Worm (Caenorhabditis elegans): ENCODE data around the gene Y39A1A.9.

The Y39A1A.9 gene

ce11 chrIII:10651634-10652033 is 18.3 kb upstream of the Y39A1A.9 start:
- no peak for TF ChIP-seq sem-4 (tag; optimal IDR thresholded peaks at IDR 0.05)
- TF ChIP-seq nhr-21 (tag; optimal IDR thresholded peaks at IDR 0.05): no peak
- TF ChIP-seq aly-2 (tag; optimal IDR thresholded peaks at IDR 0.05): no peak
- TF ChIP-seq lsy-2 (tag; optimal IDR thresholded peaks at IDR 0.05): peak; percentile 38 to 61
- TF ChIP-seq lin-11 (tag; optimal IDR thresholded peaks at IDR 0.05): peak; percentile 34
- no peak for TF ChIP-seq snpc-4 (tag; optimal IDR thresholded peaks at IDR 0.05)
- TF ChIP-seq mbf-1 (tag; optimal IDR thresholded peaks at IDR 0.05): no peak
- TF ChIP-seq alr-1 (tag; optimal IDR thresholded peaks at IDR 0.05): no peak
- no peak for TF ChIP-seq elt-1 (tag; optimal IDR thresholded peaks at IDR 0.05)
- peak; percentile 83 for TF ChIP-seq F13H6.1 (tag; optimal IDR thresholded peaks at IDR 0.05)
- TF ChIP-seq lin-13 (GFP tag; optimal IDR thresholded peaks at IDR 0.05): no peak
- peak; percentile 62 for TF ChIP-seq unc-55 (GFP tag; optimal IDR thresholded peaks at IDR 0.05)
- peak; percentile 18 for TF ChIP-seq fos-1 (tag; optimal IDR thresholded peaks at IDR 0.05)
- no peak for TF ChIP-seq nhr-12 (tag; optimal IDR thresholded peaks at IDR 0.05)
- no peak for TF ChIP-seq peb-1 (tag; optimal IDR thresholded peaks at IDR 0.05)
- no peak for TF ChIP-seq ceh-16 (tag; optimal IDR thresholded peaks at IDR 0.05)
- TF ChIP-seq C34F6.9 (tag; optimal IDR thresholded peaks at IDR 0.05): peak; percentile 53
- TF ChIP-seq ama-1 (optimal IDR thresholded peaks at IDR 0.05): no peak
- no peak for TF ChIP-seq nhr-23 (tag; optimal IDR thresholded peaks at IDR 0.05)
- TF ChIP-seq ztf-1 (GFP tag; conservative IDR thresholded peaks at IDR 0.05): no peak
- TF ChIP-seq elt-3 (tag; optimal IDR thresholded peaks at IDR 0.05): no peak
- TF ChIP-seq skn-1 (tag; optimal IDR thresholded peaks at IDR 0.05): no peak
- TF ChIP-seq nhr-25 (tag; optimal IDR thresholded peaks at IDR 0.05): peak; percentile 6
- TF ChIP-seq mdl-1 (tag; optimal IDR thresholded peaks at IDR 0.05): peak in 1 of 2 experiments; percentile 24
- no peak for TF ChIP-seq nhr-11 (tag; optimal IDR thresholded peaks at IDR 0.05)
- peak; percentile 20 for TF ChIP-seq crh-2 (tag; optimal IDR thresholded peaks at IDR 0.05)
- TF ChIP-seq Y55F3AM.14 (GFP tag; optimal IDR thresholded peaks at IDR 0.05): no peak
- TF ChIP-seq nhr-77 (tag; optimal IDR thresholded peaks at IDR 0.05): no peak
- peak; percentile 20 for TF ChIP-seq mab-5 (tag; optimal IDR thresholded peaks at IDR 0.05)
- TF ChIP-seq nhr-10 (tag; optimal IDR thresholded peaks at IDR 0.05): no peak
- no peak for TF ChIP-seq nhr-6 (tag; optimal IDR thresholded peaks at IDR 0.05)
- TF ChIP-seq nhr-129 (tag; optimal IDR thresholded peaks at IDR 0.05): peak; percentile 46
- no peak for TF ChIP-seq sma-3 (GFP tag; optimal IDR thresholded peaks at IDR 0.05)
- no peak for TF ChIP-seq dmd-4 (tag; optimal IDR thresholded peaks at IDR 0.05)
- no peak for TF ChIP-seq lin-39 (tag; optimal IDR thresholded peaks at IDR 0.05)
- no peak for TF ChIP-seq gmeb-1 (tag; optimal IDR thresholded peaks at IDR 0.05)
- peak; percentile 5 for TF ChIP-seq egl-27 (tag; optimal IDR thresholded peaks at IDR 0.05)
- TF ChIP-seq ztf-11 (tag; optimal IDR thresholded peaks at IDR 0.05): no peak
- TF ChIP-seq unc-39 (tag; optimal IDR thresholded peaks at IDR 0.05): no peak
- TF ChIP-seq ceh-82 (tag; optimal IDR thresholded peaks at IDR 0.05): no peak
- TF ChIP-seq ZK546.5 (tag; optimal IDR thresholded peaks at IDR 0.05): no peak
- TF ChIP-seq sma-9 (GFP tag; optimal IDR thresholded peaks at IDR 0.05): no peak
- TF ChIP-seq sma-9 (tag; optimal IDR thresholded peaks at IDR 0.05): no peak
- no peak for TF ChIP-seq blmp-1 (tag; optimal IDR thresholded peaks at IDR 0.05; ENCODE audit: insufficient read depth)
- no peak for TF ChIP-seq nhr-237 (tag; optimal IDR thresholded peaks at IDR 0.05)
- TF ChIP-seq zag-1 (tag; optimal IDR thresholded peaks at IDR 0.05): peak; percentile 20
- TF ChIP-seq ztf-4 (tag; optimal IDR thresholded peaks at IDR 0.05): no peak
- TF ChIP-seq R02D3.7 (tag; optimal IDR thresholded peaks at IDR 0.05): no peak
- no peak for TF ChIP-seq unc-62 (GFP tag; optimal IDR thresholded peaks at IDR 0.05)
